Fruit fly (Drosophila melanogaster): ENCODE results near the gene lva.

lva gene

dm6 chrX:3936174-3936573, 29.0 kb downstream of the lva start, which contains the start of the genes CG2938 and Glos:
TSS of gene CG2938 (minus strand) at chrX:3936469.
TSS of gene Glos (plus strand) at chrX:3936517.
- TF ChIP-seq psq (optimal IDR thresholded peaks at IDR 0.05), result no peak
- no peak for TF ChIP-seq usp (GFP tag; optimal IDR thresholded peaks at IDR 0.05)
- TF ChIP-seq pan (optimal IDR thresholded peaks at IDR 0.05), result no peak
- TF ChIP-seq Dll (optimal IDR thresholded peaks at IDR 0.05), result no peak
- no peak for TF ChIP-seq CG8478 (optimal IDR thresholded peaks at IDR 0.05)
- no peak for TF ChIP-seq EcR (GFP tag; optimal IDR thresholded peaks at IDR 0.05)

DNA sequence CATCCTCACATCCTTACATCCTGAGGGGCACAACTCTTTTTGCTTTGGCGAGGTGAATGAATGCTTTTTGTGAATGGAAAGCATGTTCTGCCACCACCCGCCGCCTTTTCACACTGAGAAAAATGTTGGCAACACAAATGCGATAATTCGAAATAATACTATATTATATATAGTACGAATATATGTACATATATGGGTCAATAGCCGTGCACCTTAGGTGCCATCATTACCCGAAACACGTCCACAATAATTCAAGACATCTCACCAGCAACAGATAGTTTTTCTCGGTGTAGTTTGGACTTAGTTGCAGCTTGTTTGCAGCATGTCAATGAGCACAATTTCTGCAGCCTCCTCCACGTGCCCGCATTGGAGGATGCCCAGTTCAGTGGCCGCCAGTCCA, 33.5 kb downstream of the lva start:
- TF ChIP-seq Dll (optimal IDR thresholded peaks at IDR 0.05), result no peak
- no peak for TF ChIP-seq usp (GFP tag; optimal IDR thresholded peaks at IDR 0.05)
- TF ChIP-seq EcR (GFP tag; optimal IDR thresholded peaks at IDR 0.05), result no peak
- no peak for TF ChIP-seq pan (optimal IDR thresholded peaks at IDR 0.05)
- no peak for TF ChIP-seq psq (optimal IDR thresholded peaks at IDR 0.05)
- TF ChIP-seq CG8478 (optimal IDR thresholded peaks at IDR 0.05), result no peak

DNA sequence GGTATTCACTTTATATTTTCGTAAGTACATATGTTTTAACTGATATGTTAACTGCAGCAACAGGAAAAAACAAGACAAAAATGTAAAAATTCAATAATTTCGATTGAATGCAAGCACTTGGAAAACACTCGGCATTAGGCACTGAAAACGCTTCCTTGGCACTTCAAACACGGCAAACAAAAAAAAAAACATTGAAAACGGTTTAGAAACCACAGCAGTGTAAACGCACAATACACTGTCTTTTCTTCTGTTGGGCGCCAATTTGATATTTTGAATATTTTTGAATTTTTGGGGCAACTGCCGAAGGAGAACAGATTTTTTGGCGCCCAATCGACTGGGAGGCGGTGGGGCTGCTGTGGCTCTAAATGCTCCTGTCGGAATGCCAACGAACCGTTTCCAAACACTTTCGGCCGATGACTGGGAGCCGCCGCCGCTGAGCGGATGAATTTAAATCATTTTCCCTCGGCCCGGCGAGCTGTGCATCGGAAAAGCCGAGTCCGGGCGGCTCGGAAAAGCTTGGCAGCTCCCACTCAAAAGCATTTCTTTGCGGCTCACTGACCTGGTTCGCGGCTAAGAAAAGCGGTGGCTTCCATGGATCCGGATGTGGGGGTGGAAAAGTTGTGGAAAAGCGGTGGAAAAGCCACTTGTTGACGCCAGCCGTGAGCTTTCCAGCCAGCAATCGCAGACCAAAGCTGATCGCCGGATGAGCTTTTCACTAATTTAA, 34.4 kb downstream of the lva start, which contains the start of gene CG42541:
Gene CG42541, minus strand, starts transcription at position 51 of the 724 bp plus-strand sequence.
- no peak for TF ChIP-seq EcR (GFP tag; optimal IDR thresholded peaks at IDR 0.05)
- TF ChIP-seq psq (optimal IDR thresholded peaks at IDR 0.05), result no peak
- no peak for TF ChIP-seq CG8478 (optimal IDR thresholded peaks at IDR 0.05)
- TF ChIP-seq pan (optimal IDR thresholded peaks at IDR 0.05), result no peak
- no peak for TF ChIP-seq usp (GFP tag; optimal IDR thresholded peaks at IDR 0.05)
- no peak for TF ChIP-seq Dll (optimal IDR thresholded peaks at IDR 0.05)

DNA sequence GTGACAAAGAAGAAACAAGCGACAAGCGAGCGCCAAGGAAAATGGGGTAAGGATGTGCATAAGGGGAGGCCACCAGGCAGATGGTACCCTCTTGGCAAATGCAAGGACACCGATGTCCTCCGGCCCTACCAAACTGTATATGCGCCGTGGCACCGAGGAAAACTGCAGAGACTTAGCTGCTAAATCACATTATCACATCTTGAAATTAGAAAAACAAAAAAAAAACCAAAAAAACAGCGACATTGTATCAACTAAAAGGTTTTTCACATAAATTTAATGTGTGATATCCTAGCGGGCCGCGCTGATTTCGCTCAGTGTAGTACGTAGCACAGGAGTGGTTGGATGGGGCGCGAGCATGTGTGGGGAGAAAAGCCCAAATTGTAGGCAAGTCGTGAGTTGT, 36.6 kb downstream of the lva start:
- no peak for TF ChIP-seq CG8478 (optimal IDR thresholded peaks at IDR 0.05)
- no peak for TF ChIP-seq psq (optimal IDR thresholded peaks at IDR 0.05)
- TF ChIP-seq Dll (optimal IDR thresholded peaks at IDR 0.05), result no peak
- TF ChIP-seq EcR (GFP tag; optimal IDR thresholded peaks at IDR 0.05), result no peak
- TF ChIP-seq pan (optimal IDR thresholded peaks at IDR 0.05), result no peak
- no peak for TF ChIP-seq usp (GFP tag; optimal IDR thresholded peaks at IDR 0.05)
